Worm (Caenorhabditis elegans): Measurements from ENCODE around the gene M02D8.6.
A peak's percentile ranks its signal among the peaks of the same experiment; 100 is the strongest.

M02D8.6 gene

DNA sequence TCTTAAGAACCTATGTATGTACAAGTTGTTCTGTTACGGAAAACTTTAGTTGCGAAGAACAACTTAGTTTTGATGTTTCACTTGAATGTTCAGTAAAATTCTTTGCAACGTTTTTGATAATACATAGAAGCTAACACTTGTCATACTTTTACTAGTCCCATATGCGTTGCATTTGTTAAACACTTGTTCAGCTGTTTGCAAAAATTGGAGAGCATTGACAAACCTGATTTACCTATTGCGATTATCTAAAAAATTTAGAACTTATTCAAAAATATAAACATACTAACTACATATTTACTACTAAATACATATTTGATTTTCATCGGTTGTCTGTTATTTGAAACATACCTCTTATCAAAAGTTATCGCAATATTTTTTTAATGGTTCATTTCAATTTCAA lies 13.6 kb downstream of the M02D8.6 start:
- TF ChIP-seq pha-4 (tag; optimal IDR thresholded peaks at IDR 0.05) (peak; percentile 40), sea-2 (GFP tag; optimal IDR thresholded peaks at IDR 0.05) (no peak)

DNA sequence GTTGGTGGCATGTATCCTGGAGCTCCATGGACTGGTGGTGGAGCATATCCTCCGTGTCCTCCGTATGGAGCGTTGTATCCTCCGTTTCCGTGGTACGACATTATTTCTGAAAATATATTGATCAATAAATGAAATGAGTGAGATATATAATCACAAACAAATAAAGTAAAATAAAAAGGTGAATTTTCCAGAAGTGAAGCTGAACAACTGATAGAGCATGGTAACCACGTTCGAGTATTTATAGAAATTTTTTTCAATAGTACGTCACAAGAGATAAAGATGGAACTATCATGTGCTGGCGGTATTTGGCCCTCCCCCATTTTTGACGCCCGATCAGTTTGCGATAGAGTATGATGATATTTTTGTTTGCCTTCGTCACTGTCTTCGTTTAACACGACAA lies 14.9 kb downstream of the M02D8.6 start, which contains the start of gene F53A9.7:
TSS of gene F53A9.7 (minus strand) at position 101 of the 400 bp plus-strand sequence.
- TF ChIP-seq nhr-237 (tag; optimal IDR thresholded peaks at IDR 0.05): no peak
- peak; percentile 16 for TF ChIP-seq pha-4 (tag; optimal IDR thresholded peaks at IDR 0.05)
- peak; percentile 33 for TF ChIP-seq elt-2 (tag; optimal IDR thresholded peaks at IDR 0.05)

DNA sequence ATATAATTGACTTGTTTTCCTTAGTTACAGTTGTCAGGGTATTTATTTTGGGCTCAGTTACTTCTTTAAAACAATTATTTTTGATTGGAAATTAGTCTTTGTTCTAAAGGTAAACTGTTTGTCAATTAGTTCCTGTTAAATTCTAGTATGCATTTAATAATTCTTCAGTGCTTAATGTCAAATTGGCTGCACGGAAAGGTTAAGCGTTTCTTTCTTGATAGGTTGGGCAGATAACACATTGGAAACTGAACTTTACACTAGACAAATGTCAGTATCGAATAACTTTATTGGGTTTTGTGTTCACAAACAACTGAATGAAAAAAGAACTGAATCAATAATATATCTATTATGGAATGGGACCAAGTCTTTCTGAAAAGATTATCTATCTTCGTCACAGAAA lies 16.9 kb downstream of the M02D8.6 start:
- TF ChIP-seq elt-2 (tag; optimal IDR thresholded peaks at IDR 0.05): peak; percentile 56
- no peak for TF ChIP-seq nhr-67 (tag; optimal IDR thresholded peaks at IDR 0.05)
- no peak for TF ChIP-seq mml-1 (tag; optimal IDR thresholded peaks at IDR 0.05)
- TF ChIP-seq nhr-23 (tag; optimal IDR thresholded peaks at IDR 0.05): no peak
- TF ChIP-seq elt-1 (tag; optimal IDR thresholded peaks at IDR 0.05): no peak

DNA sequence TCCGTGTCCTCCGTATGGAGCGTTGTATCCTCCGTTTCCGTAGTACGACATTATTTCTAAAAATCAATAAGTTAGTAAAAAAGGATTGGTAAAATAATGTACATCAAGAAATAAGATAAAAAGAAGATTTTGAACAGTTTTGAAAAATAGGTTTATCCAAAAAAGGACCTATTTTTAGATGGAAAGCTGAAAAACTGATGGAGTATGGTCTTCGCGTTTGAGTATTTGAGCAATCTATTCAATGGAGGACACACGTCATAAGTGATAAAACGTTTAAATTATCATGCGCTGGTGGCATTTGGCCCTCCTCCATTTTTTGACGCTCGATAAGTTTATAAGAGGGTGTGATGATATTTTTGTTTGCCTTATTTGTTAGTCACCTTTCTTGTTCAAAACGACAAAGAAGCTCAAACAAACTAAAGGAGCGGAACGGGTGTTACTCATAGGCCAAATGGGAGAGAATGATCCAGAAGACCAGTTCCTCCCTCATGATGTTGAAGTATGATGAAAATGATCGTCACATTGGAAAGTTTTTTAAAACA lies 17.9 kb downstream of the M02D8.6 start, which contains the start of gene F53A9.6:
TSS of gene F53A9.6 (minus strand) at position 51 of the 542 bp plus-strand sequence.
- no peak for TF ChIP-seq ceh-28 (tag; optimal IDR thresholded peaks at IDR 0.05)
- TF ChIP-seq snpc-4 (tag; optimal IDR thresholded peaks at IDR 0.05): no peak
- no peak for TF ChIP-seq mml-1 (tag; optimal IDR thresholded peaks at IDR 0.05)
- no peak for TF ChIP-seq skn-1 (tag; optimal IDR thresholded peaks at IDR 0.05)
- no peak for TF ChIP-seq nhr-12 (tag; optimal IDR thresholded peaks at IDR 0.05)
- no peak for TF ChIP-seq nhr-76 (tag; optimal IDR thresholded peaks at IDR 0.05)
- TF ChIP-seq elt-2 (tag; optimal IDR thresholded peaks at IDR 0.05): peak; percentile 77
- peak; percentile 73 for TF ChIP-seq pqm-1 (tag; optimal IDR thresholded peaks at IDR 0.05)
- no peak for TF ChIP-seq nhr-11 (tag; optimal IDR thresholded peaks at IDR 0.05)
- no peak for TF ChIP-seq lsy-12 (tag; optimal IDR thresholded peaks at IDR 0.05)
- TF ChIP-seq ztf-11 (tag; optimal IDR thresholded peaks at IDR 0.05): no peak
- TF ChIP-seq aly-2 (tag; optimal IDR thresholded peaks at IDR 0.05): no peak
- TF ChIP-seq ceh-9 (tag; optimal IDR thresholded peaks at IDR 0.05): no peak
- no peak for TF ChIP-seq ztf-4 (tag; optimal IDR thresholded peaks at IDR 0.05)
- no peak for TF ChIP-seq sea-2 (GFP tag; optimal IDR thresholded peaks at IDR 0.05)
- no peak for TF ChIP-seq ceh-82 (tag; optimal IDR thresholded peaks at IDR 0.05)
- no peak for TF ChIP-seq tbx-2 (tag; optimal IDR thresholded peaks at IDR 0.05)
- no peak for TF ChIP-seq nfya-1 (tag; optimal IDR thresholded peaks at IDR 0.05; ENCODE audit: insufficient read depth)
- no peak for TF ChIP-seq fkh-10 (GFP tag; optimal IDR thresholded peaks at IDR 0.05)
- TF ChIP-seq fos-1 (tag; optimal IDR thresholded peaks at IDR 0.05): no peak
- TF ChIP-seq pha-4 (tag; optimal IDR thresholded peaks at IDR 0.05): peak; percentile 49
- TF ChIP-seq fkh-2 (tag; optimal IDR thresholded peaks at IDR 0.05): no peak
- no peak for TF ChIP-seq ceh-16 (tag; optimal IDR thresholded peaks at IDR 0.05)
- no peak for TF ChIP-seq elt-1 (tag; optimal IDR thresholded peaks at IDR 0.05)
- TF ChIP-seq nhr-23 (tag; optimal IDR thresholded peaks at IDR 0.05): no peak
- TF ChIP-seq jun-1 (tag; optimal IDR thresholded peaks at IDR 0.05): peak; percentile 44
- TF ChIP-seq lin-39 (tag; optimal IDR thresholded peaks at IDR 0.05): no peak
- TF ChIP-seq eor-1 (tag; optimal IDR thresholded peaks at IDR 0.05): no peak
- TF ChIP-seq nhr-25 (tag; optimal IDR thresholded peaks at IDR 0.05): no peak
- no peak for TF ChIP-seq ZK546.5 (tag; optimal IDR thresholded peaks at IDR 0.05)
- no peak for TF ChIP-seq nhr-77 (tag; optimal IDR thresholded peaks at IDR 0.05)
- no peak for TF ChIP-seq nhr-67 (tag; optimal IDR thresholded peaks at IDR 0.05)
- TF ChIP-seq unc-62 (GFP tag; optimal IDR thresholded peaks at IDR 0.05): no peak
- TF ChIP-seq nhr-28 (tag; optimal IDR thresholded peaks at IDR 0.05): no peak

DNA sequence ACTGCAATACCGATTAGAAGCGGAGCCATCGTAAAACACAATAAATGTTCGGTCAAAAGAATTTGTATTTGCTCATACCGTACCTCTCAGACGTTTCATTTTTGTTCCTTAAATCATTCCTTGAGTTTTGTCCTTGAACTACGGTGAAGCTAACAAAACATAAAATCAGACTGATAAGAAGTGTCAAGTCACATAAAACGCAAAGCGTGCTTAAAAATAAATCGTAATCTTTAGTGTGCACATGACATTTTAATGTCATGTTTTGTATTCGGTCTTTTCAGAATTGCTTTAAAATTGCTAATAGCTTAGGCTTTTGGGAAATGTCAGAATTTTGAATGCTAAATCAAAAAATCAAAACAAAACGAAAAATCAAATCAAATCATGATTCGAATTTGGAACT lies 19.1 kb downstream of the M02D8.6 start:
- TF ChIP-seq jun-1 (tag; optimal IDR thresholded peaks at IDR 0.05) (peak; percentile 43), pqm-1 (tag; optimal IDR thresholded peaks at IDR 0.05) (peak; percentile 77), snpc-4 (tag; optimal IDR thresholded peaks at IDR 0.05) (no peak), unc-62 (GFP tag; optimal IDR thresholded peaks at IDR 0.05) (no peak), ztf-4 (tag; optimal IDR thresholded peaks at IDR 0.05) (no peak), skn-1 (tag; optimal IDR thresholded peaks at IDR 0.05) (peak; percentile 55), lin-15B (tag; optimal IDR thresholded peaks at IDR 0.05) (no peak), ceh-82 (tag; optimal IDR thresholded peaks at IDR 0.05) (no peak), nhr-77 (tag; optimal IDR thresholded peaks at IDR 0.05) (no peak), tbx-2 (tag; optimal IDR thresholded peaks at IDR 0.05) (no peak), sea-2 (GFP tag; optimal IDR thresholded peaks at IDR 0.05) (no peak), nhr-28 (tag; optimal IDR thresholded peaks at IDR 0.05) (no peak), aly-2 (tag; optimal IDR thresholded peaks at IDR 0.05) (no peak), nhr-76 (tag; optimal IDR thresholded peaks at IDR 0.05) (no peak), ceh-28 (tag; optimal IDR thresholded peaks at IDR 0.05) (no peak), lin-39 (tag; optimal IDR thresholded peaks at IDR 0.05) (no peak), elt-2 (tag; optimal IDR thresholded peaks at IDR 0.05) (peak; percentile 89), pha-4 (tag; optimal IDR thresholded peaks at IDR 0.05) (peak; percentile 40), lsy-12 (tag; optimal IDR thresholded peaks at IDR 0.05) (no peak)
